Worm (Caenorhabditis elegans): ENCODE measurements around the gene srh-148.

The srh-148 gene

DNA sequence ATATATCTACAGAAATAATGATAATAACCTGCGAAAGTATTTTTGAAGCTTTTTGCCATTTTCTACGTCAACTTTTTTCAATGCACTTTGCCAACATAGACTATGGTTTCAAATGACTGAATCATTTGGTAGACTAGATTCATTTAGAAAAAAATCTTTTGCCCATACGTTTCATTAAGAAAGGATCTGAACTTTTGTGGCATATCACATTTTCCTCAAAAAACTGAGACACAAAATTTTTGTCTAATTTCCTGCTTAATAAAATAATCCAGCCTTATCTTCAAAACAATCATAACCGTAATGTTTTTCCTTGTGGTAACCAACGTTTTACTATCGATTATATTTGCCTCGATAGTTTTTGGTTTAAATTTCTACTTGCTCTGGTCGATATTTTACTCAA is 32.1 kb downstream of the srh-148 start, which contains the start of gene srbc-51:
srbc-51 (plus strand) TSS at position 301 of the 400 bp plus-strand sequence.
- no peak for TF ChIP-seq eor-1 (tag; optimal IDR thresholded peaks at IDR 0.05)
- no peak for TF ChIP-seq elt-3 (tag; optimal IDR thresholded peaks at IDR 0.05)
- TF ChIP-seq daf-12 (tag; optimal IDR thresholded peaks at IDR 0.05): no peak
- no peak for TF ChIP-seq ZK546.5 (tag; optimal IDR thresholded peaks at IDR 0.05)
- no peak for TF ChIP-seq nhr-76 (tag; optimal IDR thresholded peaks at IDR 0.05)
- no peak for TF ChIP-seq jun-1 (tag; optimal IDR thresholded peaks at IDR 0.05)
- no peak for TF ChIP-seq fos-1 (tag; optimal IDR thresholded peaks at IDR 0.05)
- no peak for TF ChIP-seq mml-1 (tag; optimal IDR thresholded peaks at IDR 0.05)
- no peak for TF ChIP-seq egl-5 (tag; optimal IDR thresholded peaks at IDR 0.05)
- no peak for TF ChIP-seq nhr-25 (tag; optimal IDR thresholded peaks at IDR 0.05)
- TF ChIP-seq mdl-1 (tag; optimal IDR thresholded peaks at IDR 0.05): no peak
- TF ChIP-seq nhr-67 (tag; optimal IDR thresholded peaks at IDR 0.05): no peak
- TF ChIP-seq hmg-11 (tag; optimal IDR thresholded peaks at IDR 0.05): no peak

DNA sequence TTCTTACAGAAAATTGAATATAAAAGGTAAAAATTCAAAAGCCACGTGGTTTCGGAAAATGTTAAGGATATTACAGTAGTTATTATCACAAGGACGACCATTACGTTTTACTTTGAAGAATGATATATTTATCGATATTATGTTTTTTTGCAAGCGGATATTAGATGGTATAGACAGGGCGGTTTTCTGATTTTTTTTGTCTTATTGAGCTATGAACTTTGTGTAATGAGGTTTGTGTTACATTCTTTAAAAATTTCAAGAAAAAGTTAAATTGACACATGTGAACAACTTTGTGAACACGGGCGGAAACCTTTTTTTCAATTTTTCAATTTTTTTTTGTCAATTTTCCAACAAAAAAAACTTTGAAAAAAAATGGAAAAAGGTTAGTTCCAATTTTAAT is 33.3 kb downstream of the srh-148 start, which contains the start of gene srbc-50:
srbc-50 (minus strand) TSS at position 101 of the 400 bp plus-strand sequence.
- TF ChIP-seq fkh-10 (GFP tag; optimal IDR thresholded peaks at IDR 0.05): no peak
- no peak for TF ChIP-seq ztf-4 (tag; optimal IDR thresholded peaks at IDR 0.05)
- no peak for TF ChIP-seq daf-12 (tag; optimal IDR thresholded peaks at IDR 0.05)
- TF ChIP-seq nhr-28 (tag; optimal IDR thresholded peaks at IDR 0.05): no peak
- no peak for TF ChIP-seq jun-1 (tag; optimal IDR thresholded peaks at IDR 0.05)
- no peak for TF ChIP-seq elt-1 (tag; optimal IDR thresholded peaks at IDR 0.05)
- TF ChIP-seq skn-1 (tag; optimal IDR thresholded peaks at IDR 0.05): no peak
- no peak for TF ChIP-seq ztf-11 (tag; optimal IDR thresholded peaks at IDR 0.05)
- no peak for TF ChIP-seq ceh-28 (tag; optimal IDR thresholded peaks at IDR 0.05)
- no peak for TF ChIP-seq elt-2 (tag; optimal IDR thresholded peaks at IDR 0.05)
- no peak for TF ChIP-seq tbx-2 (tag; optimal IDR thresholded peaks at IDR 0.05)
- no peak for TF ChIP-seq sea-2 (GFP tag; optimal IDR thresholded peaks at IDR 0.05)
- no peak for TF ChIP-seq ceh-9 (tag; optimal IDR thresholded peaks at IDR 0.05)
- no peak for TF ChIP-seq fkh-2 (tag; optimal IDR thresholded peaks at IDR 0.05)
- TF ChIP-seq aly-2 (tag; optimal IDR thresholded peaks at IDR 0.05): no peak
- no peak for TF ChIP-seq nhr-11 (tag; optimal IDR thresholded peaks at IDR 0.05)
- TF ChIP-seq mdl-1 (tag; optimal IDR thresholded peaks at IDR 0.05): no peak
- no peak for TF ChIP-seq lin-39 (tag; optimal IDR thresholded peaks at IDR 0.05)
- TF ChIP-seq elt-3 (tag; optimal IDR thresholded peaks at IDR 0.05): no peak

DNA sequence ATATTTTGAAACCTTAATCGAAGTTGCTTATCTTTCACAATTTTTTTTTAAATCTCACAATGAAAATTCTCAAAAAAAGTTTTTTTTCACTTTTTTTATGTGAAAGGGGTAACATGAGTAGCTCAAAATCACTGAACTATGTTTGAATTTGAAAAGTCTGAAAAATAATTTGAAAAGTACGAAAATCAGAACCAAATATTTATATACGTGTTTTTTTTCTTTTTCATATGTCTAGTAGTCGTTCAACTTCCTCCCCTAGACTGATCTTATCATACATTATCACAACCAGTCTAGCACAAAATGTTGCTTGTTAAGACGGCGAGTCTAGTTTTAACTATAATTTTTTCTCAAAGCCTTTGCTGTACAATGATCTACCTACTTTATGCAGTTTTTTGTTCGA is 36.8 kb downstream of the srh-148 start, which contains the start of gene srbc-49:
srbc-49 (plus strand) TSS at position 301 of the 400 bp plus-strand sequence.
- TF ChIP-seq lin-39 (tag; optimal IDR thresholded peaks at IDR 0.05) (no peak), tbx-2 (tag; optimal IDR thresholded peaks at IDR 0.05) (no peak), aly-2 (tag; optimal IDR thresholded peaks at IDR 0.05) (no peak), unc-39 (tag; optimal IDR thresholded peaks at IDR 0.05) (no peak), nhr-12 (tag; optimal IDR thresholded peaks at IDR 0.05) (no peak), ceh-82 (tag; optimal IDR thresholded peaks at IDR 0.05) (no peak), zag-1 (tag; optimal IDR thresholded peaks at IDR 0.05) (no peak), hmg-11 (tag; optimal IDR thresholded peaks at IDR 0.05) (no peak), nhr-25 (tag; optimal IDR thresholded peaks at IDR 0.05) (no peak), nhr-43 (tag; optimal IDR thresholded peaks at IDR 0.05; ENCODE audit: poor library complexity, severe bottlenecking) (no peak), mdl-1 (tag; optimal IDR thresholded peaks at IDR 0.05) (no peak), lsy-12 (tag; optimal IDR thresholded peaks at IDR 0.05) (no peak), egl-5 (tag; optimal IDR thresholded peaks at IDR 0.05) (no peak), skn-1 (tag; optimal IDR thresholded peaks at IDR 0.05) (no peak), snpc-4 (tag; optimal IDR thresholded peaks at IDR 0.05) (no peak), nhr-77 (tag; optimal IDR thresholded peaks at IDR 0.05) (no peak), pha-4 (tag; optimal IDR thresholded peaks at IDR 0.05) (no peak), nhr-76 (tag; optimal IDR thresholded peaks at IDR 0.05) (no peak), unc-62 (GFP tag; optimal IDR thresholded peaks at IDR 0.05) (no peak)

DNA sequence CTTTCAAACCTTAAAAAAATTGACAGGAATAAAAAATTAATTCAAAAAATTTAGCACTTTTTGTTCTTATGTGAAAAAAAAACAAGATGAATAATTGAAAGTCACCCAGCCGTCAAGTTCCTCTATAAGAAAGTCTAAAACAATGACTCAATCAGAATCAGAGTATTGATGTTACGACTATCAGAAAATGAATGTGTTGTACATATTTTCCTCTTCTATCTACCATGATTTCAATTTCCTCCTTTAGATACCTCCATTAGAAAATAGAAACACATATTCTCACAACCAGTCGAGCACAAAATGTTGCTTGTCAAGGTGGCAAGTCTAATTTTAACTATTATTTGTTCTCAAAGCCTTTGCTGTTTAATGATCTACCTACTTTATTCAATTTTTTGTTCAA is 38.2 kb downstream of the srh-148 start, which contains the start of gene srbc-48:
srbc-48 (plus strand) TSS at position 301 of the 400 bp plus-strand sequence.
- no peak for TF ChIP-seq nhr-77 (tag; optimal IDR thresholded peaks at IDR 0.05)
- TF ChIP-seq pha-4 (tag; optimal IDR thresholded peaks at IDR 0.05): no peak
- TF ChIP-seq pqm-1 (tag; optimal IDR thresholded peaks at IDR 0.05): no peak
- TF ChIP-seq nhr-237 (tag; optimal IDR thresholded peaks at IDR 0.05): no peak
- no peak for TF ChIP-seq nhr-12 (tag; optimal IDR thresholded peaks at IDR 0.05)
- no peak for TF ChIP-seq fkh-2 (tag; optimal IDR thresholded peaks at IDR 0.05)
- TF ChIP-seq ceh-82 (tag; optimal IDR thresholded peaks at IDR 0.05): no peak
- TF ChIP-seq egl-27 (tag; optimal IDR thresholded peaks at IDR 0.05): no peak
- TF ChIP-seq tbx-2 (tag; optimal IDR thresholded peaks at IDR 0.05): no peak
- TF ChIP-seq eor-1 (tag; optimal IDR thresholded peaks at IDR 0.05): no peak
- no peak for TF ChIP-seq ceh-9 (tag; optimal IDR thresholded peaks at IDR 0.05)
- no peak for TF ChIP-seq nhr-43 (tag; optimal IDR thresholded peaks at IDR 0.05; ENCODE audit: poor library complexity, severe bottlenecking)
- TF ChIP-seq nhr-76 (tag; optimal IDR thresholded peaks at IDR 0.05): no peak
- TF ChIP-seq nhr-11 (tag; optimal IDR thresholded peaks at IDR 0.05): no peak
